Worm (Caenorhabditis elegans): ENCODE measurements around the gene pyk-2.
"Not testable (repeated sequence)": the region's sequence is repeated elsewhere in the genome, so short reads cannot be mapped to it uniquely, and the experiment has no call there.

The pyk-2 gene

DNA sequence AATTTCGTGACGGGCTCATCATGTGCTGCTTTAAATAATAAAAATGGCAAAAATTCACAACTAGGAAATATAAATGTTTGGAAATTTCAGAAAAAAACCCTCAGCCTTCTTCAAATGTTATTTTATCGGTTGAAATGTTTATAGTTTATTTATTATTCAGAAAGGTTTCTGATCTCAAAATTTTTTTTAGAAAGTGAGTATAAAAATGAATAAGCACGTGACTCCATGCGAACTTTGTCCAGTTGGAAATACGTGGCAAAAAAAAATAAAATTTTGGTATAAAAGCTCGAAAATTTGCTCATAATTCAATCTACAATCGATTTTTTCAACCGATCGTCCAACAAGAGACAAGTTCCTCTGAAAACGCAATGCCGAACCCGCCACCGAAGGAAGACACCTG, 39.8 kb downstream of the pyk-2 start, which contains the start of gene nsph-3.1:
Gene nsph-3.1, plus strand, starts transcription at position 301 of the 400 bp plus-strand sequence.
- no peak for TF ChIP-seq lin-13 (GFP tag; optimal IDR thresholded peaks at IDR 0.05)
- no peak for TF ChIP-seq nhr-237 (tag; optimal IDR thresholded peaks at IDR 0.05)
- TF ChIP-seq nhr-10 (tag; optimal IDR thresholded peaks at IDR 0.05): no peak
- TF ChIP-seq F13H6.1 (tag; optimal IDR thresholded peaks at IDR 0.05): no peak
- TF ChIP-seq alr-1 (tag; optimal IDR thresholded peaks at IDR 0.05): no peak
- TF ChIP-seq nhr-25 (tag; optimal IDR thresholded peaks at IDR 0.05): no peak
- TF ChIP-seq dmd-4 (tag; optimal IDR thresholded peaks at IDR 0.05): no peak
- no peak for TF ChIP-seq lin-39 (tag; optimal IDR thresholded peaks at IDR 0.05)
- no peak for TF ChIP-seq gmeb-1 (tag; optimal IDR thresholded peaks at IDR 0.05)
- no peak for TF ChIP-seq R02D3.7 (tag; optimal IDR thresholded peaks at IDR 0.05)
- no peak for TF ChIP-seq C34F6.9 (tag; optimal IDR thresholded peaks at IDR 0.05)
- no peak for TF ChIP-seq lin-11 (tag; optimal IDR thresholded peaks at IDR 0.05)
- TF ChIP-seq egl-27 (tag; optimal IDR thresholded peaks at IDR 0.05): no peak
- no peak for TF ChIP-seq ama-1 (optimal IDR thresholded peaks at IDR 0.05)
- no peak for TF ChIP-seq sma-3 (GFP tag; optimal IDR thresholded peaks at IDR 0.05)
- no peak for TF ChIP-seq nhr-77 (tag; optimal IDR thresholded peaks at IDR 0.05)
- no peak for TF ChIP-seq zag-1 (tag; optimal IDR thresholded peaks at IDR 0.05)
- no peak for TF ChIP-seq lsy-2 (tag; optimal IDR thresholded peaks at IDR 0.05)

DNA sequence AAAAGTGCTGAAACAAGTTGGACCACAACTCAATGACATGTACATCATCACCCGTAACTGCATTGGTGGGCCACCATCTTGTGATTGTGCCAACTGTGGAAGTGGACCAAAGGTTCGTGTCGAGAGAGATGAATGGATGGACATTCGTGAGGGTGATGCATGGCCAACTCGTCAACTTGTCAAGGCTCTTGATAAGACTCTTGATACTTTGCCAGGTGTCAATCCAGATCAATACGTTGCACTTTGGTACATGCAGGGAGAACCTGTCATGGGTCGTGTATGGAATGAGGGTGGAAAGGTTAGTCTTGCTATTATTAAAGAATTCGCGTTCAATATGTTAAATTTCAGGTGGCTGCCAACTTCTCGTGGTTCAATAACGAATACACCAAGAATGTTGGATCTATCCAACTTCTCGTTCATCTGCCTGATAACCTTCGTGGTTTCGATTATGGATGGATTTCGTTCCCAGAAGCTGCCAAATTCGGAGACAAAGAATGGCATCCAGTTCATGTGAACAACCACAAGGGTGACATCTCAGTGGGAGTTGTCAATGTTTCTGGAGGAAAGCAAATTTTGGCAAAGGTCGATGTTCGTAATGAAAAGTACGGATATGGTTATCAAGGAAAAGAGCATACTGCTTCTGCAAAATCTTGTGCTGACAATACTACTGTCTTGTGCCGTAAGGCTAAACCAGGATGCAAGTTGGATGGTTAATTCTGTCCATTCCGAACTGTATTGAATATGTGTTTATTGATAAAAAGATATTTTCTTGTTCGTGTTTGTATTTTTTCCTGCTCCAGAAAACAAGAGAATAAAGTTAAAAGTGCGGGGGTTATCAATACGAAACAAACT, 40.9 kb downstream of the pyk-2 start:
- TF ChIP-seq gmeb-1 (tag; optimal IDR thresholded peaks at IDR 0.05) (no peak), nhr-23 (tag; optimal IDR thresholded peaks at IDR 0.05) (peak; percentile 72)

DNA sequence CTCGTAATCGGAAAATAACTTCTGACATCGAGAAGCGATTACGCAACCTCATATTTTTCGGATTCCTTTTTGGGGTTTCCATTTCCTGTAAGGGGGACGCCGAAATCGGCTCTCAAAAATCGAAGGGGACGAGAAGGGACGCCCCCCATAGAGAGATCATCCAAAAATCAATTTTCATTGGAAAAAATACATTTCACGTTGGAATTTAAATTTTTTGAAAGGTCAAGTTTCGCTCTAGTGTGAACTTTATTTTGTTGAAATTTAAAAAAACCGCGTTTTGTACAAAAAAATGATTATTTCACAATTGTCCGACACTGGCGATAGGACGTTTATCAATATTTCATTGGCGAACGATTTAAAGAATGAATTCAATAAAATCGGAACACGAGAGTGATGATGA, 42.3 kb downstream of the pyk-2 start, which contains the start of gene Y69E1A.3:
Gene Y69E1A.3, plus strand, starts transcription at position 301 of the 400 bp plus-strand sequence.
- TF ChIP-seq snpc-4 (tag; optimal IDR thresholded peaks at IDR 0.05): no peak

DNA sequence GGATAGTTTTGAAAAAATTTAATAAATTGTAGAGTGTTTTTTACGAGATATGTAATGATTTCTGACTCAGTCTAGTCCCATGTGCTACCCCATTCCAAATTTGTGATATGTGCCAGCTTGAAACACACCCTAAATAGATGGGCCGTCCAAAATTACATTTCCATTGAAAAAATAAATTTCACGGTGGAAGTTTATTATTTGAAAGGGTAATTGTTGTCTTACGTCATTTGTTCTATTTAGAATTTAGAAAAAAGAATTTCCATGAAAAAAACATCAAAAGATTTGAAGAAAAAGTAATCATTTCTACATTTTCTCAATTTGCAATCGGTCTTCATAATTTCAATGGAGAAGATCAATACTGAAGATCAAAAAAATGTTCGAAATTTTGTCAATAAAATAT, 45.2 kb downstream of the pyk-2 start, which contains the start of gene Y69E1A.4:
Gene Y69E1A.4, plus strand, starts transcription at position 301 of the 400 bp plus-strand sequence.
- TF ChIP-seq fos-1 (tag; optimal IDR thresholded peaks at IDR 0.05); skn-1 (tag; optimal IDR thresholded peaks at IDR 0.05); sma-3 (GFP tag; optimal IDR thresholded peaks at IDR 0.05): not testable (repeated sequence)

DNA sequence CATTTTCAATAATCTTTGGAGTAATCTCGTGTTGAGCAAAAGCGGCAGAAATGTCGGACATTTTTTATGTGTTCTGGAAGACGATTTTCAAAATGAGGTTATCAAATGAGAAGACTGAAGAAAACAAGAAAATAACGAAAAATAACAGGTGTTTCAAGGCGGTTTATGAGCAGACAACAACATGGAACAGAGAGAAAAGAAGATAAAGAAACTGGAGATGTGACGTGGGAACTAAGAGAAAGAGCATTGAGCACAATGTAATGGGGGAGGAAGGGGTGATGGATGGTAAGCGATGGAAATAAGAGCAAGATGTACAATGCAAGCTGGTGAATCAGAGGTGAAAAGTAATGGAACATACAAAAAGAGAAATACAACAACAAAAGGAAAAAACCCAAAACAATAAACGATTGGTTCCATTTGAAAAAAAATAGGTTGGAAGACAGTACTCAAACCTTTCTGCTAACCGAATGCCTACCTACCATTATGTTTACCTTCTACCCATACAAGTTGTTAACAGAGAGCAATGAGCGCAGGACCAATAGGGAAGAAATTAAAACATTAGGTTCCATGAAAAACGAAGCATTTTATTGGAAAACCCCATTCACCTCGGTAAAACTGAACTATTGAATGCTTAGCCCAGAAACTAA, 48.0 kb downstream of the pyk-2 start, which contains the start of gene Y69E1A.5:
Gene Y69E1A.5, minus strand, starts transcription at position 73 of the 647 bp plus-strand sequence.
- peak; percentile 45 for TF ChIP-seq sma-9 (GFP tag; optimal IDR thresholded peaks at IDR 0.05)
- no peak for TF ChIP-seq sma-9 (tag; optimal IDR thresholded peaks at IDR 0.05)
- TF ChIP-seq unc-62 (GFP tag; optimal IDR thresholded peaks at IDR 0.05): no peak
- TF ChIP-seq F13H6.1 (tag; optimal IDR thresholded peaks at IDR 0.05): peak; percentile 59

DNA sequence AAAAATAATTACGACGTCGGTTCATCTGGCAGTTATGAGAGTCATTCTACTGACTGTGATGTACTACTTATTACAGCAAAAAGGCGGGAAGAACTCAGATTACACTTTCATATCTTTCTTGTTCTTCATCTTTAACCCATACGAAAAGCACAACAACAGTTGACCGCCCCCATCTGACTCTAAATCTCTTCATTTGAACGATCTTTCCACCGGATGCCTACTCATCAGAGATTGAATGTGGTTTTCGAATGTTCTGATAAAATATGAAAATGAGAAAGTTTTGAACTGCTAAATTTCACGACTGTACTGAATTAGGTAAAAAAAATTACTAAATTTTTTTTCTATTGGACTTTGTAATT, 48.5 kb downstream of the pyk-2 start, which contains the start of gene sri-19:
Gene sri-19, plus strand, starts transcription at position 143 of the 359 bp plus-strand sequence.
- TF ChIP-seq ZK546.5 (tag; optimal IDR thresholded peaks at IDR 0.05) (no peak), elt-1 (tag; optimal IDR thresholded peaks at IDR 0.05) (no peak), nhr-237 (tag; optimal IDR thresholded peaks at IDR 0.05) (no peak), ceh-16 (tag; optimal IDR thresholded peaks at IDR 0.05) (no peak)

Measured in whole organism, L2 larva.